Worm (Caenorhabditis elegans) whole organism, late embryonic: ENCODE measurements around the gene C07G1.7.

Source experiments
- K09A11.1 ChIP-seq: sonication (generic microtip); optimal IDR thresholded peaks from 2 replicates; lab custom pipeline; 2017; ENCODE audit warnings: antibody characterized with exemption, mild to moderate bottlenecking, missing genetic modification characterization, missing compliant biosample characterization; ENCODE audit not compliant: insufficient read depth
- lim-6 ChIP-seq: sonication (generic microtip); optimal IDR thresholded peaks from 2 replicates; lab custom pipeline; 2016; ENCODE audit warnings: missing genetic modification characterization, missing compliant biosample characterization
- nfya-1 ChIP-seq: sonication (generic microtip); optimal IDR thresholded peaks from 2 replicates; lab custom pipeline; 2017; ENCODE audit warnings: missing genetic modification characterization, mild to moderate bottlenecking, missing compliant biosample characterization, antibody characterized with exemption, moderate library complexity
- nhr-11 ChIP-seq: fragments of 150-350 bp; optimal IDR thresholded peaks from 2 replicates; lab custom pipeline; 2014; ENCODE audit warnings: missing biosample characterization, missing genetic modification characterization

ce11 chrIV:8183313-8183712 lies 28.3 kb downstream of the C07G1.7 start:
- TF ChIP-seq K09A11.1 (tag; lab: Kevin White, UChicago) (no peak), lim-6 (tag; lab: Kevin White, UChicago) (peak; percentile 19), nhr-11 (tag; lab: Kevin White, UChicago) (no peak), nfya-1 (tag; lab: Kevin White, UChicago) (peak; percentile 77)
